Fruit fly (Drosophila melanogaster): ENCODE data around the gene phu.

dm6 chr3R:9504355-9504754, 9.8 kb downstream of the phu start, which contains the start of gene CG8149:
- TF ChIP-seq pan (optimal IDR thresholded peaks at IDR 0.05) = no peak
- TF ChIP-seq CG8478 (optimal IDR thresholded peaks at IDR 0.05) = no peak
- no peak for TF ChIP-seq EcR (GFP tag; optimal IDR thresholded peaks at IDR 0.05)
- TF ChIP-seq psq (optimal IDR thresholded peaks at IDR 0.05) = no peak
- no peak for TF ChIP-seq usp (GFP tag; optimal IDR thresholded peaks at IDR 0.05)

Measured in whole organism.